5 worm cellular contexts compared by ENCODE assay signal in genomic region chrIV:14371639-14372038, ce11.
TF ChIP-seq lines count a peak whose summit lies in the region.

No protein-coding gene starts in this region.

TF ChIP-seq in whole organism, L1 larva, 84 proteins besides CTCF, POLR2A, EP300 and RAD21 (continued from another document):
- no peak for TF ChIP-seq C16A3.4 (tag; optimal IDR thresholded peaks at IDR 0.05; lab: Kevin White, UChicago)
- no peak for TF ChIP-seq nhr-19 (GFP tag; conservative IDR thresholded peaks at IDR 0.05; lab: Robert Waterston, UW)
- TF ChIP-seq fkh-10 (GFP tag; optimal IDR thresholded peaks at IDR 0.05; lab: Kevin White, UChicago): peak; percentile 76
- TF ChIP-seq nhr-28 (tag; optimal IDR thresholded peaks at IDR 0.05; lab: Kevin White, UChicago): no peak
- TF ChIP-seq lin-35 (GFP tag; optimal IDR thresholded peaks at IDR 0.05; lab: Kevin White, UChicago): peak in 1 of 2 experiments; percentile 29
- TF ChIP-seq lin-14 (GFP tag; optimal IDR thresholded peaks at IDR 0.05; lab: Kevin White, UChicago): peak; percentile 93
- peak; percentile 28 to 31 for TF ChIP-seq efl-1 (optimal IDR thresholded peaks at IDR 0.05; lab: Kevin White, UChicago)
- no peak for TF ChIP-seq efl-1 (GFP tag; optimal IDR thresholded peaks at IDR 0.05 in 1 of 2; lab: Kevin White, UChicago)
- no peak for TF ChIP-seq ztf-11 (tag; optimal IDR thresholded peaks at IDR 0.05; lab: Kevin White, UChicago)
- TF ChIP-seq pax-3 (tag; optimal IDR thresholded peaks at IDR 0.05; lab: Kevin White, UChicago): peak; percentile 33
- no peak for TF ChIP-seq hlh-17 (GFP tag; optimal IDR thresholded peaks at IDR 0.05; lab: Kevin White, UChicago; ENCODE audit: borderline replicate concordance)
- peak; percentile 75 for TF ChIP-seq unc-86 (tag; optimal IDR thresholded peaks at IDR 0.05; lab: Kevin White, UChicago)
- TF ChIP-seq C04F5.9 (tag; optimal IDR thresholded peaks at IDR 0.05; lab: Kevin White, UChicago): no peak
- peak; percentile 38 for TF ChIP-seq egl-13 (tag; optimal IDR thresholded peaks at IDR 0.05; lab: Kevin White, UChicago)
- no peak for TF ChIP-seq sup-37 (GFP tag; optimal IDR thresholded peaks at IDR 0.05; lab: Kevin White, UChicago)
- peak; percentile 2 for TF ChIP-seq ceh-8 (GFP tag; optimal IDR thresholded peaks at IDR 0.05; lab: Kevin White, UChicago)
- peak; percentile 6 to 73 (median 32) for TF ChIP-seq ceh-82 (tag; optimal IDR thresholded peaks at IDR 0.05; lab: Kevin White, UChicago)
- TF ChIP-seq fkh-4 (tag; optimal IDR thresholded peaks at IDR 0.05; lab: Kevin White, UChicago; ENCODE audit: borderline replicate concordance): no peak
- peak; percentile 47 for TF ChIP-seq xbp-1 (tag; optimal IDR thresholded peaks at IDR 0.05; lab: Kevin White, UChicago)
- peak; percentile 44 for TF ChIP-seq tbx-2 (tag; optimal IDR thresholded peaks at IDR 0.05; lab: Kevin White, UChicago)
- TF ChIP-seq swsn-7 (tag; optimal IDR thresholded peaks at IDR 0.05; lab: Kevin White, UChicago): peak; percentile 51
- no peak for TF ChIP-seq ceh-88 (GFP tag; IDR thresholded peaks at IDR 0.05; lab: Robert Waterston, UW)

TF ChIP-seq in whole organism, L2 larva, 48 proteins besides CTCF, POLR2A, EP300 and RAD21 (continued from another document):
- TF ChIP-seq unc-39 (tag; optimal IDR thresholded peaks at IDR 0.05; lab: Kevin White, UChicago) (no peak), nhr-129 (tag; optimal IDR thresholded peaks at IDR 0.05; lab: Kevin White, UChicago) (peak; percentile 93), ceh-82 (tag; optimal IDR thresholded peaks at IDR 0.05; lab: Kevin White, UChicago) (no peak), lsy-2 (tag; optimal IDR thresholded peaks at IDR 0.05; lab: Kevin White, UChicago) (peak in 1 of 2 experiments; percentile 62), nhr-6 (tag; optimal IDR thresholded peaks at IDR 0.05; lab: Kevin White, UChicago) (no peak), F13H6.1 (tag; optimal IDR thresholded peaks at IDR 0.05; lab: Kevin White, UChicago) (peak; percentile 73), nhr-77 (tag; optimal IDR thresholded peaks at IDR 0.05; lab: Kevin White, UChicago) (no peak), nhr-10 (tag; optimal IDR thresholded peaks at IDR 0.05; lab: Kevin White, UChicago) (no peak), snpc-4 (tag; optimal IDR thresholded peaks at IDR 0.05; lab: Kevin White, UChicago) (no peak), sem-4 (tag; optimal IDR thresholded peaks at IDR 0.05; lab: Kevin White, UChicago) (no peak), lin-13 (GFP tag; optimal IDR thresholded peaks at IDR 0.05; lab: Kevin White, UChicago) (peak; percentile 17), blmp-1 (tag; optimal IDR thresholded peaks at IDR 0.05; lab: Kevin White, UChicago; ENCODE audit: insufficient read depth) (no peak), nhr-25 (tag; optimal IDR thresholded peaks at IDR 0.05; lab: Kevin White, UChicago) (no peak), egl-27 (tag; optimal IDR thresholded peaks at IDR 0.05; lab: Kevin White, UChicago) (peak; percentile 43), ztf-4 (tag; optimal IDR thresholded peaks at IDR 0.05; lab: Kevin White, UChicago) (no peak), alr-1 (tag; optimal IDR thresholded peaks at IDR 0.05; lab: Kevin White, UChicago) (no peak), zag-1 (tag; optimal IDR thresholded peaks at IDR 0.05; lab: Kevin White, UChicago) (peak; percentile 92)
TF ChIP-seq in whole organism, L2 larva: peak in this region for 14.

TF ChIP-seq in whole organism, L3 larva, 47 proteins besides CTCF, POLR2A, EP300 and RAD21 (continued from another document and continues in another):
- TF ChIP-seq nhr-28 (tag; optimal IDR thresholded peaks at IDR 0.05; lab: Kevin White, UChicago): no peak
- no peak for TF ChIP-seq nhr-76 (tag; optimal IDR thresholded peaks at IDR 0.05; lab: Kevin White, UChicago)
- peak; percentile 93 for TF ChIP-seq hmg-11 (tag; optimal IDR thresholded peaks at IDR 0.05; lab: Kevin White, UChicago)
- no peak for TF ChIP-seq nhr-23 (tag; optimal IDR thresholded peaks at IDR 0.05; lab: Kevin White, UChicago)
- no peak for TF ChIP-seq elt-3 (tag; optimal IDR thresholded peaks at IDR 0.05; lab: Kevin White, UChicago)
- no peak for TF ChIP-seq R02D3.7 (tag; optimal IDR thresholded peaks at IDR 0.05; lab: Kevin White, UChicago)
- no peak for TF ChIP-seq fos-1 (tag; optimal IDR thresholded peaks at IDR 0.05; lab: Kevin White, UChicago)
- TF ChIP-seq elt-1 (tag; optimal IDR thresholded peaks at IDR 0.05; lab: Kevin White, UChicago): peak; percentile 39
- no peak for TF ChIP-seq ama-1 (optimal IDR thresholded peaks at IDR 0.05; lab: Kevin White, UChicago)
- TF ChIP-seq sea-2 (GFP tag; optimal IDR thresholded peaks at IDR 0.05; lab: Kevin White, UChicago): peak; percentile 50
- no peak for TF ChIP-seq snpc-4 (tag; optimal IDR thresholded peaks at IDR 0.05; lab: Kevin White, UChicago)
- no peak for TF ChIP-seq ceh-9 (tag; optimal IDR thresholded peaks at IDR 0.05; lab: Kevin White, UChicago)
- TF ChIP-seq nhr-12 (tag; optimal IDR thresholded peaks at IDR 0.05; lab: Kevin White, UChicago): no peak
- no peak for TF ChIP-seq nhr-25 (tag; optimal IDR thresholded peaks at IDR 0.05; lab: Kevin White, UChicago)
- TF ChIP-seq jun-1 (tag; optimal IDR thresholded peaks at IDR 0.05; lab: Kevin White, UChicago): no peak
- TF ChIP-seq ceh-82 (tag; optimal IDR thresholded peaks at IDR 0.05; lab: Kevin White, UChicago): peak; percentile 5
- TF ChIP-seq fkh-10 (GFP tag; optimal IDR thresholded peaks at IDR 0.05; lab: Kevin White, UChicago): peak; percentile 83
- TF ChIP-seq lsy-12 (tag; optimal IDR thresholded peaks at IDR 0.05; lab: Kevin White, UChicago): no peak
- TF ChIP-seq fkh-2 (tag; optimal IDR thresholded peaks at IDR 0.05; lab: Kevin White, UChicago): no peak
- TF ChIP-seq lin-39 (tag; optimal IDR thresholded peaks at IDR 0.05; lab: Kevin White, UChicago): peak; percentile 78
- peak; percentile 22 for TF ChIP-seq skn-1 (tag; optimal IDR thresholded peaks at IDR 0.05; lab: Kevin White, UChicago)
- TF ChIP-seq egl-5 (tag; optimal IDR thresholded peaks at IDR 0.05; lab: Kevin White, UChicago): peak; percentile 59
- no peak for TF ChIP-seq eor-1 (tag; optimal IDR thresholded peaks at IDR 0.05; lab: Kevin White, UChicago)
- no peak for TF ChIP-seq nhr-77 (tag; optimal IDR thresholded peaks at IDR 0.05; lab: Kevin White, UChicago)
- no peak for TF ChIP-seq daf-12 (tag; optimal IDR thresholded peaks at IDR 0.05; lab: Kevin White, UChicago)
- TF ChIP-seq nfya-1 (tag; optimal IDR thresholded peaks at IDR 0.05; lab: Kevin White, UChicago; ENCODE audit: insufficient read depth): peak; percentile 80
- TF ChIP-seq lin-15B (tag; optimal IDR thresholded peaks at IDR 0.05; lab: Kevin White, UChicago): peak; percentile 15
- peak; percentile 77 for TF ChIP-seq unc-62 (GFP tag; optimal IDR thresholded peaks at IDR 0.05; lab: Kevin White, UChicago)
- no peak for TF ChIP-seq ceh-16 (tag; optimal IDR thresholded peaks at IDR 0.05; lab: Kevin White, UChicago)
- TF ChIP-seq ceh-28 (tag; optimal IDR thresholded peaks at IDR 0.05; lab: Kevin White, UChicago): peak; percentile 33
- TF ChIP-seq ztf-4 (tag; optimal IDR thresholded peaks at IDR 0.05; lab: Kevin White, UChicago): no peak
- TF ChIP-seq tbx-2 (tag; optimal IDR thresholded peaks at IDR 0.05; lab: Kevin White, UChicago): no peak
- TF ChIP-seq nhr-67 (tag; optimal IDR thresholded peaks at IDR 0.05; lab: Kevin White, UChicago): no peak
- no peak for TF ChIP-seq ztf-11 (tag; optimal IDR thresholded peaks at IDR 0.05; lab: Kevin White, UChicago)

TF ChIP-seq in whole organism, L4 larva, 104 proteins besides CTCF, POLR2A, EP300 and RAD21 (continued from another document):
- TF ChIP-seq ctbp-1 (GFP tag; IDR thresholded peaks at IDR 0.05; lab: Robert Waterston, UW) (peak; percentile 77), lsy-2 (tag; optimal IDR thresholded peaks at IDR 0.05; lab: Kevin White, UChicago) (peak; percentile 30 to 70), zfp-2 (tag; optimal IDR thresholded peaks at IDR 0.05; lab: Kevin White, UChicago) (no peak), Y48G9A.11 (GFP tag; IDR thresholded peaks at IDR 0.05; lab: Robert Waterston, UW) (no peak), dpl-1 (GFP tag; optimal IDR thresholded peaks at IDR 0.05; lab: Kevin White, UChicago) (peak; percentile 3), nhr-11 (tag; optimal IDR thresholded peaks at IDR 0.05; lab: Kevin White, UChicago) (peak; percentile 27), hmg-1.1 (GFP tag; IDR thresholded peaks at IDR 0.05; lab: Robert Waterston, UW) (peak; percentile 64; the same call in 1 of the 2 replicates), rbr-2 (tag; optimal IDR thresholded peaks at IDR 0.05; lab: Kevin White, UChicago) (peak; percentile 71)

TF ChIP-seq in whole organism, late embryonic, 69 proteins besides CTCF, POLR2A, EP300 and RAD21 (continued from another document):
- TF ChIP-seq C08G9.2 (tag; optimal IDR thresholded peaks at IDR 0.05; lab: Kevin White, UChicago): peak; percentile 31
- TF ChIP-seq dve-1 (tag; optimal IDR thresholded peaks at IDR 0.05; lab: Kevin White, UChicago): no peak
- peak; percentile 59 for TF ChIP-seq fkh-10 (GFP tag; optimal IDR thresholded peaks at IDR 0.05; lab: Kevin White, UChicago)
- no peak for TF ChIP-seq eyg-1 (tag; optimal IDR thresholded peaks at IDR 0.05; lab: Kevin White, UChicago)
- TF ChIP-seq ceh-48 (tag; optimal IDR thresholded peaks at IDR 0.05; lab: Kevin White, UChicago): peak; percentile 72
- TF ChIP-seq unc-55 (GFP tag; optimal IDR thresholded peaks at IDR 0.05; lab: Kevin White, UChicago): peak; percentile 24
- TF ChIP-seq ceh-19 (GFP tag; optimal IDR thresholded peaks at IDR 0.05; lab: Kevin White, UChicago): peak; percentile 75
- peak; percentile 3 for TF ChIP-seq che-1 (tag; optimal IDR thresholded peaks at IDR 0.05; lab: Kevin White, UChicago)
- TF ChIP-seq sdc-2 (tag; optimal IDR thresholded peaks at IDR 0.05; lab: Kevin White, UChicago): peak; percentile 26
- TF ChIP-seq ceh-34 (tag; optimal IDR thresholded peaks at IDR 0.05; lab: Kevin White, UChicago): peak; percentile 41
- TF ChIP-seq tbx-2 (tag; optimal IDR thresholded peaks at IDR 0.05; lab: Kevin White, UChicago): peak; percentile 59
- no peak for TF ChIP-seq fkh-6 (tag; optimal IDR thresholded peaks at IDR 0.05; lab: Kevin White, UChicago)
